Worm (Caenorhabditis elegans) whole organism, L4 larva: ENCODE results near the gene F01G10.5.
A peak's percentile ranks its signal among the peaks of the same experiment; 100 is the strongest.

Experiments used
- F10B5.3 ChIP-seq: sonication (generic microtip); optimal IDR thresholded peaks from 2 replicates; lab custom pipeline; 2016; ENCODE audit warnings: mild to moderate bottlenecking, missing genetic modification characterization, missing compliant biosample characterization
- F26F4.8 ChIP-seq: fragments of 200-800 bp; sonication (Bioruptor generic); conservative IDR thresholded peaks from 2 replicates; pipeline ENCODE4 v1.3.6; 2022; ENCODE audit warnings: missing genetic modification characterization, missing compliant biosample characterization
- F37D6.2 ChIP-seq: sonication (generic microtip); optimal IDR thresholded peaks from 2 replicates; lab custom pipeline; 2016; ENCODE audit warnings: mild to moderate bottlenecking, missing genetic modification characterization, missing compliant biosample characterization
- F44E2.7 ChIP-seq: fragments of 200-800 bp; sonication (Bioruptor generic); IDR thresholded peaks from 2 replicates; pipeline ENCODE4 v2.1.2; 2022; ENCODE audit warnings: missing genetic modification characterization, missing compliant biosample characterization
- F49E8.2 ChIP-seq: sonication (generic microtip); optimal IDR thresholded peaks from 2 replicates; lab custom pipeline; 2016; ENCODE audit warnings: missing compliant biosample characterization, mild to moderate bottlenecking, missing genetic modification characterization, borderline replicate concordance
- R02D3.7 ChIP-seq: fragments of 150-350 bp; sonication (generic microtip); optimal IDR thresholded peaks from 3 replicates; lab custom pipeline; 2014; ENCODE audit warnings: missing biosample characterization, missing genetic modification characterization
- T20F7.1 ChIP-seq: fragments of 200-800 bp; sonication (Bioruptor generic); optimal IDR thresholded peaks from 2 replicates; lab custom pipeline; 2018; ENCODE audit warnings: mild to moderate bottlenecking, missing genetic modification characterization, missing compliant biosample characterization
- T26A8.4 ChIP-seq: fragments of 200-800 bp; sonication (Bioruptor generic); IDR thresholded peaks from 2 replicates; pipeline ENCODE4 v1.3.6; 2022; ENCODE audit warnings: missing genetic modification characterization, missing compliant biosample characterization
- Y48G9A.11 ChIP-seq: fragments of 200-800 bp; sonication (Bioruptor generic); IDR thresholded peaks from 2 replicates; pipeline ENCODE4 v1.3.6; 2022; ENCODE audit warnings: missing genetic modification reagents, missing genetic modification characterization, missing compliant biosample characterization
- Y5F2A.4 ChIP-seq: fragments of 200-800 bp; sonication (Bioruptor generic); optimal IDR thresholded peaks from 2 replicates; lab custom pipeline; 2018; ENCODE audit warnings: mild to moderate bottlenecking, missing genetic modification characterization, missing compliant biosample characterization
- Y75B8A.6 ChIP-seq: fragments of 200-800 bp; sonication (Bioruptor generic); IDR thresholded peaks from 2 replicates; pipeline ENCODE4 v1.3.6; 2022; ENCODE audit warnings: missing genetic modification reagents, missing genetic modification characterization, missing compliant biosample characterization
- aly-2 ChIP-seq: sonication (generic microtip); optimal IDR thresholded peaks from 2 replicates; lab custom pipeline; 2018; ENCODE audit warnings: missing biosample characterization, missing genetic modification characterization
- ama-1 ChIP-seq: fragments of 150-350 bp; optimal IDR thresholded peaks from 2 replicates; lab custom pipeline; 2014; ENCODE audit warnings: inconsistent platforms, mixed read lengths
- arid-1 ChIP-seq: fragments of 200-800 bp; sonication (Bioruptor generic); conservative IDR thresholded peaks from 2 replicates; pipeline ENCODE4 v1.3.6; 2022; ENCODE audit warnings: missing genetic modification reagents, missing genetic modification characterization, missing compliant biosample characterization
- ceh-44 ChIP-seq: fragments of 200-800 bp; sonication (Bioruptor generic); IDR thresholded peaks from 2 replicates; pipeline ENCODE4 v1.3.6; 2022; ENCODE audit warnings: missing genetic modification reagents, missing genetic modification characterization, missing compliant biosample characterization
- ceh-82 ChIP-seq: sonication (generic microtip); optimal IDR thresholded peaks from 2 replicates; lab custom pipeline; 2017; ENCODE audit warnings: missing biosample characterization, missing genetic modification characterization
- ctbp-1 ChIP-seq: fragments of 200-800 bp; sonication (Bioruptor generic); IDR thresholded peaks from 2 replicates; pipeline ENCODE4 v1.3.6; 2022; ENCODE audit warnings: missing genetic modification reagents, missing genetic modification characterization, missing compliant biosample characterization
- daf-16 ChIP-seq, 3 experiments: sonication (generic microtip); optimal IDR thresholded peaks; 2 replicates each; lab custom pipeline; 2016 to 2017; ENCODE audit warnings: missing genetic modification characterization in 3 of 3, missing genetic modification reagents in 3 of 3, mild to moderate bottlenecking in 2 of 3, missing compliant biosample characterization in 2 of 3, missing biosample characterization in 1 of 3, moderate library complexity in 1 of 3
- daf-19 ChIP-seq: fragments of 200-800 bp; sonication (Bioruptor generic); conservative IDR thresholded peaks from 2 replicates; pipeline ENCODE4 v1.3.6; 2022; ENCODE audit warnings: missing genetic modification characterization, missing compliant biosample characterization
- daf-8 ChIP-seq: fragments of 200-800 bp; sonication (Bioruptor generic); IDR thresholded peaks from 2 replicates; pipeline ENCODE4 v1.3.6; 2022; ENCODE audit warnings: missing genetic modification characterization, missing compliant biosample characterization
- dmd-6 ChIP-seq: fragments of 200-800 bp; sonication (Bioruptor generic); IDR thresholded peaks from 2 replicates; pipeline ENCODE4 v1.3.6; 2022; ENCODE audit warnings: missing genetic modification reagents, missing genetic modification characterization, missing compliant biosample characterization
- dmd-9 ChIP-seq: fragments of 200-800 bp; sonication (Bioruptor generic); IDR thresholded peaks from 2 replicates; pipeline ENCODE4 v1.3.6; 2022; ENCODE audit warnings: missing genetic modification reagents, missing genetic modification characterization, missing compliant biosample characterization
- dpl-1 ChIP-seq: fragments of 150-350 bp; optimal IDR thresholded peaks from 2 replicates; lab custom pipeline; 2014; ENCODE audit warnings: missing biosample characterization, missing genetic modification reagents, missing genetic modification characterization
- gei-8 ChIP-seq: fragments of 200-800 bp; sonication (Bioruptor generic); optimal IDR thresholded peaks from 2 replicates; lab custom pipeline; 2018; ENCODE audit warnings: mild to moderate bottlenecking, missing genetic modification characterization, missing compliant biosample characterization
- hlh-11 ChIP-seq: fragments of 200-800 bp; sonication (Bioruptor generic); optimal IDR thresholded peaks from 2 replicates; lab custom pipeline; 2018; ENCODE audit warnings: mild to moderate bottlenecking, missing genetic modification characterization, missing compliant biosample characterization
- jun-1 ChIP-seq: fragments of 150-350 bp; optimal IDR thresholded peaks from 2 replicates; lab custom pipeline; 2014; ENCODE audit warnings: missing biosample characterization, missing genetic modification reagents, missing genetic modification characterization
- lin-1 ChIP-seq: fragments of 200-800 bp; sonication (Bioruptor generic); IDR thresholded peaks from 2 replicates; pipeline ENCODE4 v1.3.6; 2022; ENCODE audit warnings: missing genetic modification reagents, missing genetic modification characterization, missing compliant biosample characterization
- lin-13 ChIP-seq: fragments of 150-350 bp; optimal IDR thresholded peaks from 2 replicates; lab custom pipeline; 2014; ENCODE audit warnings: missing biosample characterization, missing genetic modification reagents, missing genetic modification characterization
- lir-3 ChIP-seq: sonication (generic microtip); optimal IDR thresholded peaks from 2 replicates; lab custom pipeline; 2016; ENCODE audit warnings: mild to moderate bottlenecking, missing genetic modification characterization, missing compliant biosample characterization
- mdl-1 ChIP-seq, 2 experiments: fragments of 150-350 bp in 1 of 2; sonication (generic microtip) in 1 of 2; optimal IDR thresholded peaks; 2 replicates each; lab custom pipeline; 2014 to 2017; ENCODE audit warnings: missing biosample characterization in 2 of 2, missing genetic modification characterization in 2 of 2
- mdt-29 ChIP-seq: fragments of 200-800 bp; sonication (Bioruptor generic); IDR thresholded peaks from 2 replicates; pipeline ENCODE4 v1.3.6; 2022; ENCODE audit warnings: missing genetic modification reagents, missing genetic modification characterization, missing compliant biosample characterization
- mep-1 ChIP-seq: fragments of 150-350 bp; sonication (generic microtip); optimal IDR thresholded peaks from 3 replicates; lab custom pipeline; 2014; ENCODE audit warnings: missing biosample characterization, missing genetic modification characterization
- mes-2 ChIP-seq: sonication (generic microtip); optimal IDR thresholded peaks from 2 replicates; lab custom pipeline; 2016; ENCODE audit warnings: missing genotype, mild to moderate bottlenecking, missing genetic modification characterization, missing compliant biosample characterization; ENCODE audit not compliant: poor library complexity, severe bottlenecking
- mxl-3 ChIP-seq: fragments of 200-800 bp; sonication (Bioruptor generic); optimal IDR thresholded peaks from 2 replicates; lab custom pipeline; 2018; ENCODE audit warnings: mild to moderate bottlenecking, missing genetic modification characterization, missing compliant biosample characterization
- nhr-102 ChIP-seq: sonication (generic microtip); optimal IDR thresholded peaks from 2 replicates; lab custom pipeline; 2016; ENCODE audit warnings: mild to moderate bottlenecking, missing genetic modification characterization, moderate library complexity, missing compliant biosample characterization
- nhr-237 ChIP-seq: sonication (generic microtip); optimal IDR thresholded peaks from 2 replicates; lab custom pipeline; 2017; ENCODE audit warnings: missing biosample characterization, missing genetic modification characterization
- nhr-41 ChIP-seq: fragments of 200-800 bp; sonication (Bioruptor generic); IDR thresholded peaks from 2 replicates; pipeline ENCODE4 v1.3.6; 2022; ENCODE audit warnings: missing genetic modification reagents, missing genetic modification characterization, missing compliant biosample characterization
- nhr-42 ChIP-seq: fragments of 200-800 bp; sonication (Bioruptor generic); IDR thresholded peaks from 2 replicates; pipeline ENCODE4 v1.3.6; 2022; ENCODE audit warnings: missing genetic modification characterization, missing compliant biosample characterization
- nhr-6 ChIP-seq: fragments of 150-350 bp; optimal IDR thresholded peaks from 2 replicates; lab custom pipeline; 2014; ENCODE audit warnings: missing biosample characterization, missing genetic modification characterization
- nhr-76 ChIP-seq: fragments of 150-350 bp; optimal IDR thresholded peaks from 2 replicates; lab custom pipeline; 2014; ENCODE audit warnings: missing biosample characterization, missing genetic modification characterization
- pha-4 ChIP-seq, 2 experiments: fragments of 150-350 bp in 1 of 2; fragments of 200-800 bp in 1 of 2; sonication (Bioruptor generic) in 1 of 2; IDR thresholded peaks in 1 of 2; optimal IDR thresholded peaks in 1 of 2; 2 replicates each; pipeline versions ENCODE4 v1.3.6 to Lab custom; 2014 to 2022; ENCODE audit warnings: missing genetic modification characterization in 2 of 2, missing genetic modification reagents in 2 of 2, missing biosample characterization in 1 of 2, missing compliant biosample characterization in 1 of 2
- saeg-2 ChIP-seq: fragments of 200-800 bp; sonication (Bioruptor generic); IDR thresholded peaks from 2 replicates; pipeline ENCODE4 v1.3.6; 2022; ENCODE audit warnings: missing genetic modification reagents, missing genetic modification characterization, missing compliant biosample characterization
- set-16 ChIP-seq: fragments of 200-800 bp; sonication (Bioruptor generic); IDR thresholded peaks from 2 replicates; pipeline ENCODE4 v1.3.6; 2022; ENCODE audit warnings: missing genetic modification reagents, missing genetic modification characterization, missing compliant biosample characterization
- skn-1 ChIP-seq: fragments of 150-350 bp; optimal IDR thresholded peaks from 2 replicates; lab custom pipeline; 2014; ENCODE audit warnings: missing biosample characterization, missing genetic modification characterization
- tra-1 ChIP-seq: fragments of 200-800 bp; sonication (Bioruptor generic); IDR thresholded peaks from 2 replicates; pipeline ENCODE4 v1.3.6; 2022; ENCODE audit warnings: missing genetic modification reagents, missing genetic modification characterization, missing compliant biosample characterization
- unc-130 ChIP-seq: sonication (generic microtip); optimal IDR thresholded peaks from 2 replicates; lab custom pipeline; 2016; ENCODE audit warnings: missing genetic modification reagents, missing genetic modification characterization, missing compliant biosample characterization
- vab-7 ChIP-seq: fragments of 200-800 bp; sonication (Bioruptor generic); IDR thresholded peaks from 2 replicates; pipeline ENCODE4 v1.3.6; 2022; ENCODE audit warnings: missing genetic modification reagents, missing genetic modification characterization, missing compliant biosample characterization
- zag-1 ChIP-seq: fragments of 150-350 bp; optimal IDR thresholded peaks from 2 replicates; lab custom pipeline; 2014; ENCODE audit warnings: missing biosample characterization, missing genetic modification characterization
- ztf-11 ChIP-seq: fragments of 150-350 bp; optimal IDR thresholded peaks from 2 replicates; lab custom pipeline; 2014; ENCODE audit warnings: missing biosample characterization, missing genetic modification characterization
- ztf-7 ChIP-seq: fragments of 150-350 bp; optimal IDR thresholded peaks from 2 replicates; lab custom pipeline; 2014; ENCODE audit warnings: missing biosample characterization, missing genetic modification characterization

The F01G10.5 gene

ce11 chrIV:10245666-10246210 lies 14.9 kb upstream of the F01G10.5 start, which contains the start of gene F01G10.10 (continued):
- peak in 1 of 2 experiments; percentile 16 for TF ChIP-seq mdl-1 (tag; optimal IDR thresholded peaks at IDR 0.05; lab: Kevin White, UChicago)
- no peak for TF ChIP-seq skn-1 (tag; lab: Kevin White, UChicago)
- peak; percentile 40 for TF ChIP-seq mep-1
- peak; percentile 40 for TF ChIP-seq T20F7.1
- TF ChIP-seq F10B5.3: no peak
- peak; percentile 36; the same call in 1 of the 2 replicates for TF ChIP-seq T26A8.4 (GFP tag; lab: Robert Waterston, UW)
- no peak for TF ChIP-seq F26F4.8
- TF ChIP-seq arid-1 (GFP tag; lab: Robert Waterston, UW): 0 out of 2 replicates have a peak, but pooled peaks have one; percentile 60
- no peak for TF ChIP-seq jun-1 (tag; lab: Kevin White, UChicago)
- TF ChIP-seq Y75B8A.6 (GFP tag; lab: Robert Waterston, UW): peak; percentile 3; the same call in 1 of the 2 replicates
- no peak for TF ChIP-seq unc-130 (GFP tag; lab: Kevin White, UChicago)
- no peak for TF ChIP-seq daf-19
- no peak for TF ChIP-seq mdt-29 (GFP tag; lab: Robert Waterston, UW)
- TF ChIP-seq saeg-2 (GFP tag; lab: Robert Waterston, UW): no peak
- no peak for TF ChIP-seq daf-16 (GFP tag; optimal IDR thresholded peaks at IDR 0.05; lab: Kevin White, UChicago)
- peak; percentile 12 for TF ChIP-seq daf-16 (tag; optimal IDR thresholded peaks at IDR 0.05; lab: Kevin White, UChicago)
- TF ChIP-seq ztf-7: no peak
- TF ChIP-seq F49E8.2: no peak
- TF ChIP-seq gei-8 (GFP tag; lab: Kevin White, UChicago): no peak
- no peak for TF ChIP-seq F44E2.7
- TF ChIP-seq hlh-11: peak; percentile 9
- TF ChIP-seq set-16 (GFP tag; lab: Robert Waterston, UW): no peak
- peak; percentile 2 for TF ChIP-seq mxl-3
- TF ChIP-seq mes-2 (tag; lab: Kevin White, UChicago): peak; percentile 33
- no peak for TF ChIP-seq dmd-6 (GFP tag; lab: Robert Waterston, UW)
- TF ChIP-seq ctbp-1 (GFP tag; lab: Robert Waterston, UW): no peak
- no peak for TF ChIP-seq Y5F2A.4 (GFP tag; lab: Kevin White, UChicago)
- TF ChIP-seq dmd-9 (GFP tag; lab: Robert Waterston, UW): no peak
- no peak for TF ChIP-seq nhr-237 (tag; lab: Kevin White, UChicago)
- TF ChIP-seq nhr-76 (tag; lab: Kevin White, UChicago): no peak
- peak; percentile 41; the same call in 1 of the 2 replicates for TF ChIP-seq tra-1 (GFP tag; lab: Robert Waterston, UW)
- TF ChIP-seq zag-1 (tag; lab: Kevin White, UChicago): no peak
- TF ChIP-seq vab-7 (GFP tag; lab: Robert Waterston, UW): no peak
- TF ChIP-seq ztf-11 (tag; lab: Kevin White, UChicago): no peak
- no peak for TF ChIP-seq R02D3.7
- no peak for TF ChIP-seq lin-1
- 0 out of 2 replicates have a peak, but pooled peaks have one; percentile 35 for TF ChIP-seq Y48G9A.11
- no peak for TF ChIP-seq ceh-44 (GFP tag; lab: Robert Waterston, UW)
- TF ChIP-seq nhr-6 (tag; lab: Kevin White, UChicago): no peak
- no peak for TF ChIP-seq lir-3 (tag; lab: Kevin White, UChicago)
- no peak for TF ChIP-seq daf-8
- TF ChIP-seq ceh-82 (tag; lab: Kevin White, UChicago): no peak
- TF ChIP-seq aly-2: no peak
- no peak for TF ChIP-seq F37D6.2 (tag; lab: Kevin White, UChicago)
- no peak; the same call in 1 of the 2 replicates for TF ChIP-seq pha-4 (GFP tag; IDR thresholded peaks at IDR 0.05; lab: Robert Waterston, UW)
- TF ChIP-seq pha-4 (tag; optimal IDR thresholded peaks at IDR 0.05; lab: Kevin White, UChicago): no peak
- TF ChIP-seq ama-1 (lab: Kevin White, UChicago): peak; percentile 59
- TF ChIP-seq lin-13 (GFP tag; lab: Kevin White, UChicago): no peak
- TF ChIP-seq nhr-42 (GFP tag; lab: Robert Waterston, UW): no peak
- TF ChIP-seq dpl-1 (GFP tag; lab: Kevin White, UChicago): peak; percentile 5
- TF ChIP-seq nhr-102 (tag; lab: Kevin White, UChicago): peak; percentile 25
- TF ChIP-seq nhr-41 (GFP tag; lab: Robert Waterston, UW): no peak
